Fruit fly (Drosophila melanogaster): Measurements from ENCODE around the gene CG13041.
A peak's percentile ranks its signal among the peaks of the same experiment; 100 is the strongest.

The CG13041 gene

dm6 chr3L:16303982-16304381 lies 15.3 kb downstream of the CG13041 start, which contains the start of gene CG43249:
CG43249 (plus strand) TSS chr3L:16304282.
- TF ChIP-seq Hr83 (GFP tag; optimal IDR thresholded peaks at IDR 0.05; ENCODE audit: poor library complexity, severe bottlenecking) (no peak), foxo (GFP tag; optimal IDR thresholded peaks at IDR 0.05) (no peak), Myc (optimal IDR thresholded peaks at IDR 0.05) (no peak), h (GFP tag; optimal IDR thresholded peaks at IDR 0.05) (no peak), Abd-B (GFP tag; optimal IDR thresholded peaks at IDR 0.05) (no peak), psq (GFP tag; optimal IDR thresholded peaks at IDR 0.05) (no peak), OdsH (GFP tag; optimal IDR thresholded peaks at IDR 0.05) (no peak), Mio (GFP tag; optimal IDR thresholded peaks at IDR 0.05) (no peak), ey (GFP tag; optimal IDR thresholded peaks at IDR 0.05) (no peak), Rel (GFP tag; optimal IDR thresholded peaks at IDR 0.05) (no peak), Rel (tag; optimal IDR thresholded peaks at IDR 0.05) (no peak), CG32264 (GFP tag; optimal IDR thresholded peaks at IDR 0.05) (no peak), CG9705 (GFP tag; optimal IDR thresholded peaks at IDR 0.05) (no peak), dmrt93B (GFP tag; optimal IDR thresholded peaks at IDR 0.05) (no peak), Hnf4 (GFP tag; optimal IDR thresholded peaks at IDR 0.05) (no peak)

- no peak for TF ChIP-seq Hr83 (GFP tag; optimal IDR thresholded peaks at IDR 0.05; ENCODE audit: poor library complexity, severe bottlenecking)
- TF ChIP-seq rgr (GFP tag; optimal IDR thresholded peaks at IDR 0.05), result no peak
- no peak for TF ChIP-seq usp (GFP tag; optimal IDR thresholded peaks at IDR 0.05)
- TF ChIP-seq Dif (GFP tag; optimal IDR thresholded peaks at IDR 0.05; ENCODE audit: partially characterized antibody), result no peak
- TF ChIP-seq sv (GFP tag; optimal IDR thresholded peaks at IDR 0.05), result no peak
- no peak for TF ChIP-seq Myc (optimal IDR thresholded peaks at IDR 0.05)
- no peak for TF ChIP-seq Mio (GFP tag; optimal IDR thresholded peaks at IDR 0.05)
- no peak for TF ChIP-seq Vsx2 (GFP tag; optimal IDR thresholded peaks at IDR 0.05; ENCODE audit: partially characterized antibody)
- no peak for TF ChIP-seq HLH106 (tag; optimal IDR thresholded peaks at IDR 0.05)
- no peak for TF ChIP-seq dl (GFP tag; optimal IDR thresholded peaks at IDR 0.05; ENCODE audit: insufficient read depth in 1 of 2, partially characterized antibody in 2 of 2)
These were observed 16.2 kb downstream of the CG13041 start, which contains the start of gene CG13044 for dm6 chr3L:16303078-16303477. CG13044 (minus strand) TSS chr3L:16303178.

- TF ChIP-seq N (GFP tag; optimal IDR thresholded peaks at IDR 0.05), result no peak
- no peak for TF ChIP-seq Dif (GFP tag; optimal IDR thresholded peaks at IDR 0.05; ENCODE audit: partially characterized antibody)
- TF ChIP-seq h (GFP tag; optimal IDR thresholded peaks at IDR 0.05), result no peak
- TF ChIP-seq dmrt93B (GFP tag; optimal IDR thresholded peaks at IDR 0.05), result no peak
- TF ChIP-seq woc (GFP tag; optimal IDR thresholded peaks at IDR 0.05), result no peak
- no peak for TF ChIP-seq lola (GFP tag; optimal IDR thresholded peaks at IDR 0.05)
- no peak for TF ChIP-seq Hnf4 (GFP tag; optimal IDR thresholded peaks at IDR 0.05)
- TF ChIP-seq fru (GFP tag; optimal IDR thresholded peaks at IDR 0.05), result no peak
- no peak for TF ChIP-seq CrebA (GFP tag; optimal IDR thresholded peaks at IDR 0.05; ENCODE audit: borderline replicate concordance)
- TF ChIP-seq CG9705 (GFP tag; optimal IDR thresholded peaks at IDR 0.05), result no peak
- TF ChIP-seq dsf (GFP tag; optimal IDR thresholded peaks at IDR 0.05; ENCODE audit: borderline replicate concordance), result no peak
- no peak for TF ChIP-seq psq (GFP tag; optimal IDR thresholded peaks at IDR 0.05)
- TF ChIP-seq jim (GFP tag; optimal IDR thresholded peaks at IDR 0.05), result no peak
- no peak for TF ChIP-seq Mio (GFP tag; optimal IDR thresholded peaks at IDR 0.05)
These were observed 18.2 kb downstream of the CG13041 start, which contains the start of gene CG4982 for dm6 chr3L:16301153-16301552. CG4982 (plus strand) TSS chr3L:16301453.

DNA sequence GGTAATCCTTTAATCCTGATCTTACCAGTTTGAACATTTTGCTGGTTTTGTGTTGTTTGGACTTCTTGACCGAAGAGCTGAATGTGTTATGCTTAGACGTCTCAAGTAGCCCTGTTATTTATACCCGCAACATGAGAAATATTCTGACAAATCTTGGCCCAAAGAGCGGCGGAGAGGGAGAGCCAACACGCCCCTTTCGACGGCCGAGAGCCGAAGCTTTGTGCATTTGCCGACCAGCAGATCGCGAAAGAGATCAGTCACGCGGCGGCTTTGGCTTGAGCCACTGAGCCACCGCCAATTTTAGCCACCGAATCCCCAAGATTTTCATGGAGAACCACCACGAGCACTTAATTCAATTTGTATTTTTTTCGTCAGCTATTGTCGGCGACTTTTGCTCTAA lies 23.9 kb downstream of the CG13041 start, which contains the start of gene CG4962:
Gene CG4962 (minus strand): TSS at position 101 of the 400 bp plus-strand sequence.
- TF ChIP-seq Hr78 (GFP tag; optimal IDR thresholded peaks at IDR 0.05) (no peak), Hnf4 (GFP tag; optimal IDR thresholded peaks at IDR 0.05) (no peak), foxo (GFP tag; optimal IDR thresholded peaks at IDR 0.05) (no peak), usp (GFP tag; optimal IDR thresholded peaks at IDR 0.05) (no peak), br (GFP tag; optimal IDR thresholded peaks at IDR 0.05) (no peak), h (GFP tag; optimal IDR thresholded peaks at IDR 0.05) (no peak), Sp1 (GFP tag; optimal IDR thresholded peaks at IDR 0.05) (no peak), Abd-B (GFP tag; optimal IDR thresholded peaks at IDR 0.05) (no peak), psq (GFP tag; optimal IDR thresholded peaks at IDR 0.05) (no peak), sv (GFP tag; optimal IDR thresholded peaks at IDR 0.05) (no peak)

DNA sequence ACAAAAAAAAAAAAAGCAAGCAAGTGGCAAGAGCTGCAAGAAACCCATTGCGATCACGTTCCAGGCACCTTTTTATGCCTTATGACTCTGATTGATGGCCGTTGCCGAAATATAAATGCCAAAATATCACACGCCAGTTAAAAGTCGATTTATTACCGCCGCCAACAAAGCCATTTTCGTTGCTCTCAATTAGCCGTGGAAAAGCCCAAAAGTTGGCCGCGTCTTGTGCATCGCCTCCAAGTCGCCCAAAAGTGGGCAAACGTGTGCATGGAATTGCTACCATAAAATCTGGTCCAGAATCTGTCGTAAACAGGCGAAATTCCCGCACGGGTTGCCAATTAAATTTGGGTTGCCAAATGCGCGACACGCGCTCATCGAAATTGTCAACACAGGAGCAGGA lies 27.6 kb downstream of the CG13041 start:
- TF ChIP-seq lola (GFP tag; optimal IDR thresholded peaks at IDR 0.05) (peak; percentile 51), Myc (optimal IDR thresholded peaks at IDR 0.05) (peak; percentile 76), Vsx2 (GFP tag; optimal IDR thresholded peaks at IDR 0.05; ENCODE audit: partially characterized antibody) (peak; percentile 88), N (GFP tag; optimal IDR thresholded peaks at IDR 0.05) (peak; percentile 32), pan (optimal IDR thresholded peaks at IDR 0.05) (no peak)

All from whole organism, wandering third instar larva.